Worm (Caenorhabditis elegans): ENCODE results near the gene R03G8.1.

ce11 chrX:13090665-13091064 is 6.3 kb downstream of the R03G8.1 start, which contains the start of gene R03G8.3:
- TF ChIP-seq sptf-1 (tag; optimal IDR thresholded peaks at IDR 0.05) (no peak), tbx-8 (GFP tag; optimal IDR thresholded peaks at IDR 0.05) (no peak), lin-13 (tag; optimal IDR thresholded peaks at IDR 0.05) (no peak), mep-1 (tag; optimal IDR thresholded peaks at IDR 0.05) (no peak), pha-4 (tag; optimal IDR thresholded peaks at IDR 0.05) (no peak), snpc-4 (tag; optimal IDR thresholded peaks at IDR 0.05) (no peak), ztf-11 (tag; optimal IDR thresholded peaks at IDR 0.05) (no peak), unc-62 (GFP tag; optimal IDR thresholded peaks at IDR 0.05) (no peak), blmp-1 (tag; optimal IDR thresholded peaks at IDR 0.05) (no peak), flh-1 (GFP tag; optimal IDR thresholded peaks at IDR 0.05) (no peak), lsy-2 (tag; optimal IDR thresholded peaks at IDR 0.05) (no peak), nhr-237 (tag; optimal IDR thresholded peaks at IDR 0.05) (no peak), nhr-12 (tag; optimal IDR thresholded peaks at IDR 0.05) (no peak)
